Worm (Caenorhabditis elegans) whole organism, late embryonic: Measurements from ENCODE around the gene C05G5.2.

Experiments used
- C08G9.2 ChIP-seq: sonication (generic microtip); optimal IDR thresholded peaks from 2 replicates; lab custom pipeline; 2016; ENCODE audit warnings: mild to moderate bottlenecking, missing genetic modification characterization, moderate library complexity, missing compliant biosample characterization
- C38D4.7 ChIP-seq: fragments of 200-800 bp; sonication (Bioruptor generic); optimal IDR thresholded peaks from 2 replicates; lab custom pipeline; 2018; ENCODE audit warnings: mild to moderate bottlenecking, missing genetic modification characterization, moderate library complexity, missing compliant biosample characterization
- F13H6.1 ChIP-seq: sonication (generic microtip); optimal IDR thresholded peaks from 2 replicates; lab custom pipeline; 2016; ENCODE audit warnings: missing genetic modification characterization, missing compliant biosample characterization
- K09A11.1 ChIP-seq: sonication (generic microtip); optimal IDR thresholded peaks from 2 replicates; lab custom pipeline; 2017; ENCODE audit warnings: antibody characterized with exemption, mild to moderate bottlenecking, missing genetic modification characterization, missing compliant biosample characterization; ENCODE audit not compliant: insufficient read depth
- ahr-1 ChIP-seq: sonication (generic microtip); optimal IDR thresholded peaks from 2 replicates; lab custom pipeline; 2016; ENCODE audit warnings: missing genetic modification characterization, missing compliant biosample characterization
- ceh-14 ChIP-seq: sonication (generic microtip); optimal IDR thresholded peaks from 2 replicates; lab custom pipeline; 2016; ENCODE audit warnings: missing genotype, missing genetic modification characterization, missing compliant biosample characterization
- ceh-22 ChIP-seq: sonication (generic microtip); optimal IDR thresholded peaks from 2 replicates; lab custom pipeline; 2017; ENCODE audit warnings: missing biosample characterization, missing genetic modification characterization
- ceh-34 ChIP-seq: sonication (generic microtip); optimal IDR thresholded peaks from 2 replicates; lab custom pipeline; 2016; ENCODE audit warnings: mild to moderate bottlenecking, missing genetic modification characterization, missing compliant biosample characterization
- ceh-45 ChIP-seq: fragments of 200-800 bp; sonication (Bioruptor generic); IDR thresholded peaks from 2 replicates; pipeline ENCODE4 v1.3.6; 2022; ENCODE audit warnings: missing genetic modification reagents, missing genetic modification characterization, missing compliant biosample characterization
- ceh-48 ChIP-seq: sonication (generic microtip); optimal IDR thresholded peaks from 2 replicates; lab custom pipeline; 2016; ENCODE audit warnings: missing genetic modification characterization, inconsistent platforms, missing compliant biosample characterization
- ceh-6 ChIP-seq: fragments of 200-800 bp; sonication (Bioruptor generic); optimal IDR thresholded peaks from 2 replicates; lab custom pipeline; 2018; ENCODE audit warnings: mild to moderate bottlenecking, missing genetic modification characterization, missing compliant biosample characterization
- che-1 ChIP-seq: sonication (generic microtip); optimal IDR thresholded peaks from 2 replicates; lab custom pipeline; 2016; ENCODE audit warnings: mild to moderate bottlenecking, missing genetic modification characterization, missing compliant biosample characterization
- dve-1 ChIP-seq: sonication (generic microtip); optimal IDR thresholded peaks from 2 replicates; lab custom pipeline; 2017; ENCODE audit warnings: antibody characterized with exemption, mild to moderate bottlenecking, missing genetic modification characterization, missing compliant biosample characterization
- elt-2 ChIP-seq: sonication (generic microtip); optimal IDR thresholded peaks from 2 replicates; lab custom pipeline; 2016; ENCODE audit warnings: missing genetic modification reagents, missing genetic modification characterization, missing compliant biosample characterization
- ets-4 ChIP-seq: sonication (generic microtip); optimal IDR thresholded peaks from 2 replicates; lab custom pipeline; 2016; ENCODE audit warnings: missing genetic modification characterization, missing compliant biosample characterization
- eyg-1 ChIP-seq: sonication (generic microtip); optimal IDR thresholded peaks from 2 replicates; lab custom pipeline; 2016; ENCODE audit warnings: missing genotype, missing genetic modification characterization, missing compliant biosample characterization
- fax-1 ChIP-seq: sonication (generic microtip); optimal IDR thresholded peaks from 2 replicates; lab custom pipeline; 2016; ENCODE audit warnings: missing genotype, missing genetic modification characterization, missing compliant biosample characterization
- fkh-10 ChIP-seq: fragments of 150-350 bp; optimal IDR thresholded peaks from 2 replicates; lab custom pipeline; 2014; ENCODE audit warnings: missing biosample characterization, missing genetic modification reagents, missing genetic modification characterization
- hlh-30 ChIP-seq: sonication (generic microtip); optimal IDR thresholded peaks from 2 replicates; lab custom pipeline; 2017; ENCODE audit warnings: antibody characterized with exemption, missing genetic modification characterization, missing compliant biosample characterization; ENCODE audit not compliant: insufficient read depth
- hlh-8 ChIP-seq: sonication (generic microtip); optimal IDR thresholded peaks from 2 replicates; lab custom pipeline; 2016; ENCODE audit warnings: missing genotype, missing genetic modification characterization, missing compliant biosample characterization
- lim-6 ChIP-seq: sonication (generic microtip); optimal IDR thresholded peaks from 2 replicates; lab custom pipeline; 2016; ENCODE audit warnings: missing genetic modification characterization, missing compliant biosample characterization
- lin-11 ChIP-seq: fragments of 200-800 bp; sonication (Bioruptor generic); optimal IDR thresholded peaks from 2 replicates; lab custom pipeline; 2018; ENCODE audit warnings: mild to moderate bottlenecking, missing genetic modification characterization, missing compliant biosample characterization
- madf-2 ChIP-seq: sonication (generic microtip); optimal IDR thresholded peaks from 2 replicates; lab custom pipeline; 2017; ENCODE audit warnings: missing genetic modification characterization, missing compliant biosample characterization
- mec-3 ChIP-seq: sonication (generic microtip); optimal IDR thresholded peaks from 2 replicates; lab custom pipeline; 2016; ENCODE audit warnings: borderline replicate concordance, missing genetic modification characterization, missing compliant biosample characterization
- nhr-232 ChIP-seq: sonication (generic microtip); optimal IDR thresholded peaks from 2 replicates; lab custom pipeline; 2016; ENCODE audit warnings: missing genetic modification characterization, missing compliant biosample characterization
- pag-3 ChIP-seq: sonication (generic microtip); optimal IDR thresholded peaks from 2 replicates; lab custom pipeline; 2016; ENCODE audit warnings: missing compliant biosample characterization, missing genetic modification characterization, borderline replicate concordance
- pat-9 ChIP-seq: fragments of 200-800 bp; sonication (Bioruptor generic); optimal IDR thresholded peaks from 2 replicates; lab custom pipeline; 2018; ENCODE audit warnings: mild to moderate bottlenecking, missing genetic modification characterization, moderate library complexity, missing compliant biosample characterization
- pha-2 ChIP-seq: sonication (generic microtip); optimal IDR thresholded peaks from 2 replicates; lab custom pipeline; 2017; ENCODE audit warnings: mild to moderate bottlenecking, missing genetic modification characterization, missing compliant biosample characterization
- pha-4 ChIP-seq: fragments of 150-350 bp; optimal IDR thresholded peaks from 2 replicates; lab custom pipeline; 2018; ENCODE audit warnings: missing biosample characterization, missing genetic modification reagents, missing genetic modification characterization
- pqm-1 ChIP-seq: sonication (generic microtip); optimal IDR thresholded peaks from 2 replicates; lab custom pipeline; 2016; ENCODE audit warnings: missing genetic modification characterization, missing compliant biosample characterization
- pros-1 ChIP-seq: fragments of 150-350 bp; optimal IDR thresholded peaks from 2 replicates; lab custom pipeline; 2014; ENCODE audit warnings: missing biosample characterization, missing genetic modification reagents, missing genetic modification characterization
- rnt-1 ChIP-seq: sonication (generic microtip); optimal IDR thresholded peaks from 2 replicates; lab custom pipeline; 2016; ENCODE audit warnings: missing genetic modification characterization, missing compliant biosample characterization
- sox-2 ChIP-seq: fragments of 200-800 bp; sonication (Bioruptor generic); IDR thresholded peaks from 2 replicates; pipeline ENCODE4 v1.3.6; 2022; ENCODE audit warnings: missing genetic modification reagents, missing genetic modification characterization, missing compliant biosample characterization
- sox-4 ChIP-seq: sonication (generic microtip); optimal IDR thresholded peaks from 2 replicates; lab custom pipeline; 2017; ENCODE audit warnings: mild to moderate bottlenecking, missing genetic modification characterization, inconsistent platforms, missing compliant biosample characterization
- ttx-3 ChIP-seq: sonication (generic microtip); optimal IDR thresholded peaks from 2 replicates; lab custom pipeline; 2016; ENCODE audit warnings: missing genetic modification reagents, missing genetic modification characterization, missing compliant biosample characterization

The C05G5.2 gene

ce11 chrX:14755847-14756246, 8.7 kb downstream of the C05G5.2 start:
- TF ChIP-seq ceh-6, result no peak
- no peak for TF ChIP-seq hlh-8 (tag; lab: Kevin White, UChicago)
- no peak for TF ChIP-seq F13H6.1 (tag; lab: Kevin White, UChicago)
- TF ChIP-seq, all 69 proteins: peak for 0

ce11 chrX:14756606-14757005, 9.5 kb downstream of the C05G5.2 start:
- no peak for TF ChIP-seq pha-2 (tag; lab: Kevin White, UChicago)
- TF ChIP-seq C08G9.2, result peak; percentile 3
- TF ChIP-seq, all 69 proteins: peak for 1

- no peak for TF ChIP-seq madf-2 (tag; lab: Kevin White, UChicago)
- peak; percentile 47; the same call in 1 of the 2 replicates for TF ChIP-seq sox-2 (GFP tag; lab: Robert Waterston, UW)
These were observed 10.6 kb downstream of the C05G5.2 start for ce11 chrX:14757641-14758220.

ce11 chrX:14759549-14759948, 12.4 kb downstream of the C05G5.2 start:
- no peak for TF ChIP-seq pha-4
- no peak for TF ChIP-seq C08G9.2
- TF ChIP-seq fkh-10 (GFP tag; lab: Kevin White, UChicago), result no peak
- TF ChIP-seq nhr-232 (tag; lab: Kevin White, UChicago), result no peak
- no peak for TF ChIP-seq lin-11
- no peak for TF ChIP-seq hlh-8 (tag; lab: Kevin White, UChicago)
- TF ChIP-seq C38D4.7 (GFP tag; lab: Kevin White, UChicago), result no peak
- TF ChIP-seq sox-4, result no peak
- no peak for TF ChIP-seq ceh-45 (GFP tag; lab: Robert Waterston, UW)
- no peak for TF ChIP-seq ceh-34 (tag; lab: Kevin White, UChicago)
- no peak for TF ChIP-seq ceh-22 (tag; lab: Kevin White, UChicago)
- TF ChIP-seq dve-1 (tag; lab: Kevin White, UChicago), result no peak
- TF ChIP-seq eyg-1 (tag; lab: Kevin White, UChicago), result no peak
- TF ChIP-seq pag-3 (tag; lab: Kevin White, UChicago), result no peak
- no peak for TF ChIP-seq pat-9 (tag; lab: Kevin White, UChicago)
- TF ChIP-seq ceh-48 (tag; lab: Kevin White, UChicago), result no peak
- TF ChIP-seq pros-1 (tag; lab: Kevin White, UChicago), result no peak

ce11 chrX:14760166-14760565, 13.1 kb downstream of the C05G5.2 start:
- no peak for TF ChIP-seq ahr-1 (tag; lab: Kevin White, UChicago)
- no peak for TF ChIP-seq che-1 (tag; lab: Kevin White, UChicago)
- TF ChIP-seq K09A11.1 (tag; lab: Kevin White, UChicago), result no peak
- no peak for TF ChIP-seq pqm-1 (tag; lab: Kevin White, UChicago)
- TF ChIP-seq ceh-48 (tag; lab: Kevin White, UChicago), result no peak
- TF ChIP-seq lim-6 (tag; lab: Kevin White, UChicago), result no peak
- TF ChIP-seq ceh-14, result no peak

- TF ChIP-seq elt-2 (no peak), fax-1 (tag; lab: Kevin White, UChicago) (no peak), mec-3 (tag; lab: Kevin White, UChicago) (no peak), ttx-3 (tag; lab: Kevin White, UChicago) (no peak), sox-2 (GFP tag; lab: Robert Waterston, UW) (no peak), hlh-30 (tag; lab: Kevin White, UChicago) (no peak), ceh-34 (tag; lab: Kevin White, UChicago) (no peak), ets-4 (tag; lab: Kevin White, UChicago) (no peak), madf-2 (tag; lab: Kevin White, UChicago) (no peak), pha-2 (tag; lab: Kevin White, UChicago) (no peak), C08G9.2 (no peak), rnt-1 (no peak), dve-1 (tag; lab: Kevin White, UChicago) (no peak)
These were observed 13.9 kb downstream of the C05G5.2 start, which contains the start of gene C05G5.5 for ce11 chrX:14761021-14761420. TSS of gene C05G5.5 (minus strand) at chrX:14761121.
